Fruit fly (Drosophila melanogaster): ENCODE data around the gene ftz-f1.

DNA sequence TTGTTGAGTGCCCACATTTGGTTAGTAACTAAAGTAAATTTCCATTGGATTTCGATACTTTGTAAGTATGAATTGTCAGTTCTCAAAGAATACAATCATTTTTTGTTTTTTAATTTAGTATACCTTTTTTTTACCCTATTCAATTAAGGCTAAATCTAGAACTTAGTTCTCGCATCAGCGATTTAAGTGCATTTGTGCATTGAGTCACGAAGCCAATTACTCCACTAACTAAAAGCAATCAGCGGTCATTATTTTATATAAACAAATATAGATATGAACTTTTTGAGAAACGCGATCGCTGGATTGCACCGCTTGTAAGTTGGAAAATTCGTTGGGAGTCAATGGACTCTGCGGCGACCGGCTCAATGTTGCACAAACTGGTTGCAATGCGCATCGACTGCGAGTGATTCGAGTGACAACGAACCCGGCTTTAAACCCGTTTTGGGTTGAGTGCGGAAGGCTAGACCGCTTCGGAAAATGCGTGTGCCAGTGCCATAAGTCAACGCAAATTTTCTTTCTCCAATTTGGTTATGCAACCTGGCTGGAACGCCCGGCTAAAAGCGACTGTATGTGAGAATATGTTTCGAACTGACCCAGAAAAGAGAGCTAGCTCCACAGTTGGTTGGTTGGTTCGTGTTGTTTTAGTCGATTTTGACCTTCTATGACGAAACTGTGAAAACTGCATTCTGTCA is 22.9 kb upstream of the ftz-f1 start:
- TF ChIP-seq insv (optimal IDR thresholded peaks at IDR 0.05), result no peak
- TF ChIP-seq ttk (optimal IDR thresholded peaks at IDR 0.05), result no peak
- no peak for TF ChIP-seq h (optimal IDR thresholded peaks at IDR 0.05)
- TF ChIP-seq Myc (optimal IDR thresholded peaks at IDR 0.05), result no peak
- no peak for TF ChIP-seq Sin3A (optimal IDR thresholded peaks at IDR 0.05)
- TF ChIP-seq psq (optimal IDR thresholded peaks at IDR 0.05), result no peak
